Worm (Caenorhabditis elegans): ENCODE results near the gene F25B5.3.
A peak's percentile ranks its signal among the peaks of the same experiment; 100 is the strongest.

Gene F25B5.3

ce11 chrIII:5959049-5959448 is 10.4 kb downstream of the F25B5.3 start:
- TF ChIP-seq fos-1 (tag; optimal IDR thresholded peaks at IDR 0.05) (peak; percentile 13), unc-55 (GFP tag; optimal IDR thresholded peaks at IDR 0.05) (peak; percentile 0), sma-9 (GFP tag; optimal IDR thresholded peaks at IDR 0.05) (no peak), sma-9 (tag; optimal IDR thresholded peaks at IDR 0.05) (no peak), F13H6.1 (tag; optimal IDR thresholded peaks at IDR 0.05) (no peak), lsy-2 (tag; optimal IDR thresholded peaks at IDR 0.05) (peak in 1 of 2 experiments; percentile 7), unc-39 (tag; optimal IDR thresholded peaks at IDR 0.05) (no peak)

DNA sequence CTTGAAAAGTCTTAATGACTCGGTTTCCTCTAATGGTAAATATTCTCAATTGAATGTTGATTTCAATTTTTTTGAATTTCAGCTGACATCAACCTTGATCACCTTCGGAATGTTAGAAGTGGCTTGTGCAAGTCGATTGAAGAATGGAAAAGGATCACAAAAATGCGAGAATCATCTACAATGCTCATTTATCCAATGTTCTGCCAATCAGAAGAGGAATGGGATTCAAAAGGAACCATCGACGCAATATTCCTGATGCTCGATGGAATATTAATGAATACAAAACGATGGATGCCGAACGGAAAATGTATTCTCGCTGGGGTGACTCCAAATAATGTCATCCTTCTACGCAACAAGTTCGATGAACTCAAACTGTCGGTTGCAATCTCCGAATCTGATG is 12.9 kb downstream of the F25B5.3 start:
- TF ChIP-seq nhr-12 (tag; optimal IDR thresholded peaks at IDR 0.05): no peak
- TF ChIP-seq mab-5 (tag; optimal IDR thresholded peaks at IDR 0.05): no peak
- TF ChIP-seq crh-2 (tag; optimal IDR thresholded peaks at IDR 0.05): no peak
- no peak for TF ChIP-seq nhr-23 (tag; optimal IDR thresholded peaks at IDR 0.05)
- no peak for TF ChIP-seq lsy-2 (tag; optimal IDR thresholded peaks at IDR 0.05)
- TF ChIP-seq ceh-82 (tag; optimal IDR thresholded peaks at IDR 0.05): no peak
- no peak for TF ChIP-seq mdl-1 (tag; optimal IDR thresholded peaks at IDR 0.05)
- TF ChIP-seq lin-39 (tag; optimal IDR thresholded peaks at IDR 0.05): no peak
- TF ChIP-seq ceh-16 (tag; optimal IDR thresholded peaks at IDR 0.05): no peak
- no peak for TF ChIP-seq ztf-1 (GFP tag; conservative IDR thresholded peaks at IDR 0.05)
- TF ChIP-seq snpc-4 (tag; optimal IDR thresholded peaks at IDR 0.05): no peak
- TF ChIP-seq nhr-77 (tag; optimal IDR thresholded peaks at IDR 0.05): no peak

DNA sequence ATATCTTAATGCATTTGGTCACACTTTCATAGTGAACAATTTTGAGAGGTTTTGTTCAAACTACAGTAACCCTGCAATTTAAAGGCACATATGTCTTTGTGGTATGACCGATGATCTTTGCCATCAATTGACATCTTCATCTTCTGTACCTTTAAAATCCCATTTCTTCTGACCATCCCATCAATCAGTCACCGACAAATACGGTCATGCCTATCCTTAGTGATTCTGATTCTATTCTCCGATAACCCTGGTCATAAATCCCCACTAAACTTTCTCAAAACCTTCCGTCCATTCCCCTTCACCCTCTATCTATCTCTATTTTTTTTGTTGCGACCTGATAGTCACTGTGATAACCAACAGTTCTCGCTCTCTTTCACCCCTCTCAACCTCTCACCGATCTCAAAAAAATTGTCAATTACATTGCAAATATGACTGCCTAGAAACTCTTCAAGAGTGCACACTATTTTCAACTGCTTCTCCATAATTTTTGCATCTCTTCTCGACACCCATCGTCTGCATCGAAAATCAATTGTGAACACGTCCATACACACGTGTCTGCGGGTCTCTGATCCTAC is 15.5 kb downstream of the F25B5.3 start:
- no peak for TF ChIP-seq zag-1 (tag; optimal IDR thresholded peaks at IDR 0.05)
- no peak for TF ChIP-seq aly-2 (tag; optimal IDR thresholded peaks at IDR 0.05)
- TF ChIP-seq unc-39 (tag; optimal IDR thresholded peaks at IDR 0.05): no peak
- TF ChIP-seq nhr-23 (tag; optimal IDR thresholded peaks at IDR 0.05): no peak
- TF ChIP-seq mab-5 (tag; optimal IDR thresholded peaks at IDR 0.05): no peak
- no peak for TF ChIP-seq elt-1 (tag; optimal IDR thresholded peaks at IDR 0.05)
- TF ChIP-seq ceh-16 (tag; optimal IDR thresholded peaks at IDR 0.05): peak; percentile 51
- peak; percentile 41 for TF ChIP-seq fos-1 (tag; optimal IDR thresholded peaks at IDR 0.05)
- TF ChIP-seq nhr-129 (tag; optimal IDR thresholded peaks at IDR 0.05): peak; percentile 6
- TF ChIP-seq F13H6.1 (tag; optimal IDR thresholded peaks at IDR 0.05): peak; percentile 11
- no peak for TF ChIP-seq nhr-11 (tag; optimal IDR thresholded peaks at IDR 0.05)

ce11 chrIII:5965368-5965767 is 16.7 kb downstream of the F25B5.3 start:
- no peak for TF ChIP-seq gmeb-1 (tag; optimal IDR thresholded peaks at IDR 0.05)
- peak; percentile 87 for TF ChIP-seq ceh-16 (tag; optimal IDR thresholded peaks at IDR 0.05)

DNA sequence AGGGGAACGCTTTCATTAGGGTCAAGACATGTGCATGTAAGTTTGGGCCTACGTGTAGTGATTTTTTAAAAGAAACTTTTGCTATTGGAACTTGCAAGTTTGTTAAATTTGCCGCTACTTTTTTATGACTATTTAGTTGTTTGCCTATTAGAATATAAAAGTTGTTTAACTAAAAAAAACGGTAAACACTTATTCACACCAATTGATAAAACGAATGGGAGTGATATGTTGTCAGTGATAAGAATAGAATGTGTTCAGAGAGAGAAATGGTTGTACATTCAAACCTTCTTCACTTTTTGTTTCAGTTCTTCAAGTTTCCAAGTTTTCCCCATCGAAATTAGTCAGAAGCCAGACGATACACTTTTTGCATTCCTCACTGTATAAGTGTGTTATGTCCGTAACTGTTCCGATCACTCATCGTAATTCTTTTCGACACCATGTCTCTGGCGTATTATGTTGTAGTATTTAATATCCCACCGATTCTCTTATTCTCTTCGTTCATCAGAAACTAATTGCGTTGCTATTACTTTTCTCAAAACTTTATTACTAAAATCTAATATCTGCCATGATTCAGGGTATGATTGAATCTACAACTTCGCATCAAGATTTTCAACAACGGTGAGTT is 17.3 kb downstream of the F25B5.3 start, which contains the start of gene dct-6:
TSS of gene dct-6 (plus strand) at position 575 of the 625 bp plus-strand sequence.
- TF ChIP-seq nhr-237 (tag; optimal IDR thresholded peaks at IDR 0.05): no peak
- TF ChIP-seq nhr-6 (tag; optimal IDR thresholded peaks at IDR 0.05): no peak
- no peak for TF ChIP-seq peb-1 (tag; optimal IDR thresholded peaks at IDR 0.05)
- TF ChIP-seq fos-1 (tag; optimal IDR thresholded peaks at IDR 0.05): peak; percentile 79

ce11 chrIII:5967640-5968039 is 19.0 kb downstream of the F25B5.3 start:
- no peak for TF ChIP-seq lin-39 (tag; optimal IDR thresholded peaks at IDR 0.05)
- no peak for TF ChIP-seq peb-1 (tag; optimal IDR thresholded peaks at IDR 0.05)
- TF ChIP-seq lin-13 (GFP tag; optimal IDR thresholded peaks at IDR 0.05): no peak
- TF ChIP-seq lin-11 (tag; optimal IDR thresholded peaks at IDR 0.05): no peak

DNA sequence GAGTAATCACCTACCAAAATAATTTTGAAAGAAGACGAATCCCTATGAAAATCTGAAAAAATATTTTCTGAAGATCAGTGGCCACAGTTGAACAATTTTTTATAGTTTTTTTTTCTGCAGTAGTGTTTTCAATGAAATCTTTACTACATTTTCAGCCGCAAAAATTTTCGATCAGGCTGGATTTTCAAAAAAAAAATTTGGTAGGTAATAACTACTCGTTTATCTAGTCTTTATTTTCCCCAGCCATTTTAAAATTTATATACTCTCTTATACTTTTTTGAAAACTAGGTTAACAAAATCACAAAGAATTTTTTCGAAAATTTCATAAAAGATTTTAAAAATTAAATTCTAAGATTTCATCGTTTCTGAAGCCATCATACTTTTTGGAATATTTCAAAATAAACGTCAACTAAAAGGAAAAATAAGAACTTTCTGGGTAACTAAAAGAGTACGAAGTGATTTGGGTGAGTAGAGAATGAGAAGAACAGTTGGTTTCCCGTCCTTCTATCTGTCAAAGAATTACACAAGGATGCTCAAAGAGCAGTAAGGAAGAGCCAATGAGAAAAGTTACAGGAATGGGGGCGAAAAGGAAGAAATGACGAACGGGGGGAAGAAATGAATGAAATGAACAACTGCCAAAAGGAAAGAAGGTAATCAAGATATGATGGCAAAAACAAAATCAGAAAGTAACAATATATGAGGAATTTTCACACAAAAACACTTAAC is 26.5 kb downstream of the F25B5.3 start, which contains the start of gene mlp-1:
TSS of gene mlp-1 (minus strand) at position 51 of the 726 bp plus-strand sequence.
- no peak for TF ChIP-seq Y55F3AM.14 (GFP tag; optimal IDR thresholded peaks at IDR 0.05)
- no peak for TF ChIP-seq aly-2 (tag; optimal IDR thresholded peaks at IDR 0.05)
- TF ChIP-seq skn-1 (tag; optimal IDR thresholded peaks at IDR 0.05): no peak
- TF ChIP-seq ztf-11 (tag; optimal IDR thresholded peaks at IDR 0.05): no peak
- TF ChIP-seq ceh-16 (tag; optimal IDR thresholded peaks at IDR 0.05): no peak
- no peak for TF ChIP-seq nhr-25 (tag; optimal IDR thresholded peaks at IDR 0.05)
- no peak for TF ChIP-seq nhr-10 (tag; optimal IDR thresholded peaks at IDR 0.05)
- TF ChIP-seq R02D3.7 (tag; optimal IDR thresholded peaks at IDR 0.05): no peak
- no peak for TF ChIP-seq alr-1 (tag; optimal IDR thresholded peaks at IDR 0.05)
